Worm (Caenorhabditis elegans) whole organism, late embryonic: Measurements from ENCODE around the gene abcf-1.

Source experiments
- elt-2 ChIP-seq: sonication (generic microtip); optimal IDR thresholded peaks from 2 replicates; lab custom pipeline; 2016; ENCODE audit warnings: missing genetic modification reagents, missing genetic modification characterization, missing compliant biosample characterization
- nhr-232 ChIP-seq: sonication (generic microtip); optimal IDR thresholded peaks from 2 replicates; lab custom pipeline; 2016; ENCODE audit warnings: missing genetic modification characterization, missing compliant biosample characterization
- pag-3 ChIP-seq: sonication (generic microtip); optimal IDR thresholded peaks from 2 replicates; lab custom pipeline; 2016; ENCODE audit warnings: missing compliant biosample characterization, missing genetic modification characterization, borderline replicate concordance
- ref-2 ChIP-seq: sonication (generic microtip); optimal IDR thresholded peaks from 2 replicates; lab custom pipeline; 2016; ENCODE audit warnings: missing genetic modification characterization, missing compliant biosample characterization

- no peak for TF ChIP-seq ref-2 (tag; lab: Kevin White, UChicago)
- no peak for TF ChIP-seq elt-2 (tag; lab: Kevin White, UChicago)
- TF ChIP-seq pag-3 (tag; lab: Kevin White, UChicago): no peak
- no peak for TF ChIP-seq nhr-232 (tag; lab: Kevin White, UChicago)
These were observed 26.9 kb downstream of the abcf-1 start, which contains the start of gene cky-1 for ce11 chrV:12736166-12736753.
